Worm (Caenorhabditis elegans): Measurements from ENCODE around the gene F16B4.4.

F16B4.4 gene

DNA sequence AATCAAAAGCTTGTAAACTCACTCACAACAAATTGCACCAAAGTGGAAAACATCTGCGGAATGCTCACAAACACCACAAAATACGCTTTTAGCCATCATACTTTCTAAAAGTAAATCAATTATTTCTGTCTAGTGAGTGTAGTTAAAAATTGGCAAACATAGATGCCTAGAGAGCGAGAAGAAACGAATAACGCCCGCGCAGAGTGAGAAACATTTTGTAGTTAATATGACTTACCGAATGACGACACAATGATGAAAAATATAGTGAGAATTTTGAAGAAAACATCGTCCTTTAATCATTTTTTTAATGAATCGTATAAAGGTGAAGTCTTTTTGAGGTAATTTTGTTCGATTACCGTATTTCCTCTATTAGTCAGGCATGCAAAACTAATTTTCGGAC is 35.5 kb downstream of the F16B4.4 start, which contains the start of gene nhr-238:
Gene nhr-238, minus strand, starts transcription at position 104 of the 400 bp plus-strand sequence.
- TF ChIP-seq zip-8 (tag; optimal IDR thresholded peaks at IDR 0.05): no peak
- no peak for TF ChIP-seq nhr-76 (tag; optimal IDR thresholded peaks at IDR 0.05)
- no peak for TF ChIP-seq elt-3 (tag; optimal IDR thresholded peaks at IDR 0.05)
- TF ChIP-seq nhr-28 (tag; optimal IDR thresholded peaks at IDR 0.05): peak; percentile 52

DNA sequence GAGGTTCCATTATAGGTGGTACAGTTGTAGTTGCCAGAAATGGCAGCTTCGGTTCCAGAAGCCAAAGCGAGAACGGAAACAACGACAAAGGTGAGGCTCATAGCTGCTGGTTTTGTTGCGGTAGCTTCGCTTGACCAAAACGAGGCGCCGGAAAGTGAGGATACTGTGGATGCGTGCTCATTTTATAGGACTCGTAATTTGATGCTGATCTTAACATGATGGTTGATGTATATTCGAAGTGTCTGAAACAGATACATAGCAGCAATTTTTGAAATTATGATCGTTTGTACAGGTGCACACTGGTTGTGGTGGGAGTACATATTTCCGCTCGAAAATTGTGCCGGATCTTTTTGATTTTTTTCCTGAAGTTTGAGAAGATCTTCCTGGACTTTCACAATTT is 37.3 kb downstream of the F16B4.4 start, which contains the start of gene Y46H3D.8:
Gene Y46H3D.8, minus strand, starts transcription at position 101 of the 400 bp plus-strand sequence.
- no peak for TF ChIP-seq ztf-11 (tag; optimal IDR thresholded peaks at IDR 0.05)
- TF ChIP-seq unc-62 (GFP tag; optimal IDR thresholded peaks at IDR 0.05): no peak
- TF ChIP-seq pha-4 (tag; optimal IDR thresholded peaks at IDR 0.05): no peak

DNA sequence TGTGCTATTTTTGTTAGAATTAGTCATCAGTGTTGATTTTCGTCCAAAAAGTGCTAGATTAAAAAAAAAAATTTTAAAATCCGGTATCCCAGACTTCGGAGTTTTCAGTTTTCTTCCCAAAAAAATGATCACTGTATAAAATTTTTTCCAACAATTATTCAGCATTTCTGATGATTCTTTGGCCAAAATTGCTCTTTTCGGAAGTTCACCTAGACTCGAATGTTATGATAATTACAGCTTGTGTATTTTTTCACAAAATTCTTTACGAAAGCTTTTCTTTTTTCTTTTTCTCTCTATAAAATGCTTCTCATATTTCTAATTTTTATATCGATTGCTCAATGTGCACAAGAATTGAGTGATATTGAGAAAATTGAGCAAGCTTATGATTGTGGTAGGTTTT is 37.9 kb downstream of the F16B4.4 start, which contains the start of gene irld-17:
Gene irld-17, plus strand, starts transcription at position 301 of the 400 bp plus-strand sequence.
- no peak for TF ChIP-seq nhr-2 (tag; optimal IDR thresholded peaks at IDR 0.05)
- no peak for TF ChIP-seq mep-1 (tag; optimal IDR thresholded peaks at IDR 0.05)
- TF ChIP-seq hlh-1 (tag; optimal IDR thresholded peaks at IDR 0.05): no peak
- no peak for TF ChIP-seq blmp-1 (tag; optimal IDR thresholded peaks at IDR 0.05)
- no peak for TF ChIP-seq mab-5 (tag; optimal IDR thresholded peaks at IDR 0.05)
- TF ChIP-seq ceh-39 (tag; optimal IDR thresholded peaks at IDR 0.05): no peak
- no peak for TF ChIP-seq nhr-76 (tag; optimal IDR thresholded peaks at IDR 0.05)
- TF ChIP-seq unc-39 (tag; optimal IDR thresholded peaks at IDR 0.05): no peak
- TF ChIP-seq drap-1 (GFP tag; optimal IDR thresholded peaks at IDR 0.05): no peak
- no peak for TF ChIP-seq sptf-1 (tag; optimal IDR thresholded peaks at IDR 0.05)
- TF ChIP-seq ceh-83 (GFP tag; optimal IDR thresholded peaks at IDR 0.05): no peak
- no peak for TF ChIP-seq unc-120 (tag; optimal IDR thresholded peaks at IDR 0.05; ENCODE audit: poor library complexity, severe bottlenecking)
- TF ChIP-seq mls-2 (tag; optimal IDR thresholded peaks at IDR 0.05): no peak
- no peak for TF ChIP-seq tbx-8 (GFP tag; optimal IDR thresholded peaks at IDR 0.05)
- TF ChIP-seq bed-3 (GFP tag; optimal IDR thresholded peaks at IDR 0.05): no peak
- TF ChIP-seq sem-2 (GFP tag; optimal IDR thresholded peaks at IDR 0.05): no peak
- TF ChIP-seq ces-1 (GFP tag; optimal IDR thresholded peaks at IDR 0.05): no peak

DNA sequence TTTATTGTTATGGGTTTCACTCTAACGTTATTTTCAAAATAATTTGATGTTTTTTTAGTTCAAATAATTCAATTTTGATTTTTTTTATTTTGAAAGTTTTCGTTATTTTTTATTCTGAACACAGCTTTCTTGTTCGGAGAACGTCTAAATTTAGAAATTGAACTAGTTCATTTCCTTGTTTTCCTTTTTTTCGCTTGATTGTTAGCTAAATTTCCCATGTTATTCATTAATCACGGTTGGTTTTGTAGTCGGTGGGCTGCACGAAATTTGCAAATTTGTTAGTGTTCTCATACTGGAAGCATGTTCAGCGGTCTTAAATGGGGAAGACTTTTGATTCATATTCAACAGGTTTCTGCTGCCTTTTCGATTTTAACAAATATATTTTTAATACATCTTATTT is 42.0 kb downstream of the F16B4.4 start, which contains the start of gene str-222:
Gene str-222, plus strand, starts transcription at position 301 of the 400 bp plus-strand sequence.
- no peak for TF ChIP-seq mep-1 (tag; optimal IDR thresholded peaks at IDR 0.05)
- TF ChIP-seq ceh-39 (tag; optimal IDR thresholded peaks at IDR 0.05): no peak
- no peak for TF ChIP-seq blmp-1 (tag; optimal IDR thresholded peaks at IDR 0.05)
- TF ChIP-seq flh-1 (GFP tag; optimal IDR thresholded peaks at IDR 0.05): no peak
- TF ChIP-seq lin-32 (GFP tag; optimal IDR thresholded peaks at IDR 0.05): no peak
- no peak for TF ChIP-seq nhr-237 (tag; optimal IDR thresholded peaks at IDR 0.05)
- no peak for TF ChIP-seq nhr-28 (tag; optimal IDR thresholded peaks at IDR 0.05)

DNA sequence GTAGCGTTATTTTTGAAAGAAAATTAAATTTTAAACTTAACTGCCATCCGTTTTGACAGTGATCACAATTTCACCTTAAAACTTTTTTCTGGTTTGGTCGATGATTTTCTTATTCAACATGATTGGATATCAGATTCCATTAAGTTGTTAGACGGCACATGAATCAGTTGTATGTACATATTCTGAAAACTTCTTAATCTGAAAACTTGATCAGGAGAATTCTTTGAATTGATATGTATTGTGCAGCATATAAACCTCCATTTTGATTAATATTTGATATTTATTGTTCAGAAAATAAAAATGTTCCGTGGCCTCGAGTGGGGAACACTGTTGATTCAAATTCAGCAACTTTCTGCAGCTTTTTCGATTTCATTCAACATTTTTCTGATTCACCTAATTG is 46.2 kb downstream of the F16B4.4 start, which contains the start of gene str-221:
Gene str-221, plus strand, starts transcription at position 301 of the 400 bp plus-strand sequence.
- no peak for TF ChIP-seq snpc-4 (tag; optimal IDR thresholded peaks at IDR 0.05)
- TF ChIP-seq ceh-39 (tag; optimal IDR thresholded peaks at IDR 0.05): no peak
- TF ChIP-seq blmp-1 (tag; optimal IDR thresholded peaks at IDR 0.05): no peak
- TF ChIP-seq hlh-1 (tag; optimal IDR thresholded peaks at IDR 0.05): no peak
- TF ChIP-seq lsy-2 (tag; optimal IDR thresholded peaks at IDR 0.05): no peak
- no peak for TF ChIP-seq drap-1 (GFP tag; optimal IDR thresholded peaks at IDR 0.05)
- no peak for TF ChIP-seq mab-5 (tag; optimal IDR thresholded peaks at IDR 0.05)
- no peak for TF ChIP-seq nhr-2 (tag; optimal IDR thresholded peaks at IDR 0.05)
- no peak for TF ChIP-seq unc-120 (tag; optimal IDR thresholded peaks at IDR 0.05; ENCODE audit: poor library complexity, severe bottlenecking)
- TF ChIP-seq ceh-83 (GFP tag; optimal IDR thresholded peaks at IDR 0.05): no peak

DNA sequence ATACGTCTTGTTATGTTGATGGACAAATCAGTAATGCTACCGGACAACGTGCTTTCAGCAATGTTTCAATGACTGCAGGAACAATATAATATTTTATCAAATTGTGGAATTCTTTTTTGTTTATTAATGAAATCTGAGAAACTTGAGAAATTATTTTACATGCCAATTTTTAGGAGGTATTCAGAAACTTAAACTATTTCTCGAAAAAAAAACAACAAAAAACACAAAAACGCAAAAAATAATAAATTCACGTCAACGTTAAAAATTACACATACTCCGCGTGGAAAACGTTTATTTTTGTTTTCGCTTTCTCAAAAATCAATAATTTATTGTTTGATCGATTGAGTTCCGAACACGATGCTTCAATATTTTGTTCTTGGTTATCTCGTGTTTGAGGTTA is 48.4 kb downstream of the F16B4.4 start, which contains the start of gene Y46H3D.1:
Gene Y46H3D.1, plus strand, starts transcription at position 301 of the 400 bp plus-strand sequence.
- TF ChIP-seq nhr-76 (tag; optimal IDR thresholded peaks at IDR 0.05) (no peak), mls-2 (tag; optimal IDR thresholded peaks at IDR 0.05) (no peak), nhr-237 (tag; optimal IDR thresholded peaks at IDR 0.05) (no peak), pha-4 (tag; optimal IDR thresholded peaks at IDR 0.05) (no peak), snpc-4 (tag; optimal IDR thresholded peaks at IDR 0.05) (no peak), sptf-1 (tag; optimal IDR thresholded peaks at IDR 0.05) (no peak), elt-1 (tag; optimal IDR thresholded peaks at IDR 0.05; ENCODE audit: borderline replicate concordance, insufficient read depth) (no peak), nhr-12 (tag; optimal IDR thresholded peaks at IDR 0.05) (no peak), ztf-11 (tag; optimal IDR thresholded peaks at IDR 0.05) (no peak), flh-1 (GFP tag; optimal IDR thresholded peaks at IDR 0.05) (no peak), cnd-1 (tag; optimal IDR thresholded peaks at IDR 0.05) (no peak), nhr-28 (tag; optimal IDR thresholded peaks at IDR 0.05) (no peak), ceh-43 (GFP tag; optimal IDR thresholded peaks at IDR 0.05) (no peak), blmp-1 (tag; optimal IDR thresholded peaks at IDR 0.05) (no peak), ham-2 (GFP tag; optimal IDR thresholded peaks at IDR 0.05) (no peak), mab-5 (tag; optimal IDR thresholded peaks at IDR 0.05) (no peak), lin-13 (tag; optimal IDR thresholded peaks at IDR 0.05) (no peak)

Data from whole organism, mixed stage, embryonic.